Worm (Caenorhabditis elegans): ENCODE measurements around the gene H03G16.1.

Gene H03G16.1

DNA sequence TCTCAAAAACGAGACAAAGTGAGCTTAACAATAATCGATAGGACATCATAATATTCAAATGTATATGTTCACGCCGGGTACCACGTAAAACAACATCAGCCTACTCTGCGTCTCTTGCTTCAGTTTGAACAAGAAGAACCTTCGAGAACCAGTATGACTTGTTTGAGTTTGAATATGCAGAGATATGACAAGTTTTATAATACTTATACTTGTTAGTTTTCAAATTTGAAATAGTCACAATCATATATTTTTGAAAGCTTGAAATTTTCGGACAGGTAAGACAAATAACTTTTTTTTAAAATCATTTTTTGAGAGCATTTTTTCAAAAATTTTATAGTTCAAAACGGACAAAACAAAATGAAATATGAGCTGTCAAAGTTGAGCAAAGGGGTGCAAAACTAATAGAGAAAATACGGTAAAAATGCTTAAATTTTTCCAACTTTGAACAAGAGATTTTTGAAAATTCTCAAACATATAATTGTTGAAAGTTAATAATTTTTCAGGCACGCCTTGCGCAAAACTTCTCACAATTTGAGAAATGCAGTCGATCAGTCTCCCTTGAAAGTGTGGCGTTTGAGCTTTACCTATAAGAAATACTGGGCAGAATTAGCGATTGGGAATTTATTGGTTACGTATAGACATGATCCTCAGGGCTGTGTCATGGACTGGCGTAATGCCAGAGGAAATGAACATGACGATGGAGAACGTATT is at the start of gene H03G16.1:
Gene H03G16.1 (plus strand): TSS at position 661 of the 711 bp plus-strand sequence.
- TF ChIP-seq ref-1 (GFP tag; conservative IDR thresholded peaks at IDR 0.05): no peak
- no peak for TF ChIP-seq klf-2 (GFP tag; conservative IDR thresholded peaks at IDR 0.05)
- TF ChIP-seq T22C8.4 (GFP tag; IDR thresholded peaks at IDR 0.05): no peak
- TF ChIP-seq cog-1 (tag; optimal IDR thresholded peaks at IDR 0.05): no peak
- TF ChIP-seq ztf-23 (GFP tag; IDR thresholded peaks at IDR 0.05): no peak
- TF ChIP-seq med-1 (GFP tag; optimal IDR thresholded peaks at IDR 0.05; ENCODE audit: insufficient read depth): no peak
- TF ChIP-seq flt-1 (GFP tag; IDR thresholded peaks at IDR 0.05): no peak
- TF ChIP-seq tab-1 (GFP tag; IDR thresholded peaks at IDR 0.05): no peak
- no peak for TF ChIP-seq ztf-29 (GFP tag; IDR thresholded peaks at IDR 0.05)

DNA sequence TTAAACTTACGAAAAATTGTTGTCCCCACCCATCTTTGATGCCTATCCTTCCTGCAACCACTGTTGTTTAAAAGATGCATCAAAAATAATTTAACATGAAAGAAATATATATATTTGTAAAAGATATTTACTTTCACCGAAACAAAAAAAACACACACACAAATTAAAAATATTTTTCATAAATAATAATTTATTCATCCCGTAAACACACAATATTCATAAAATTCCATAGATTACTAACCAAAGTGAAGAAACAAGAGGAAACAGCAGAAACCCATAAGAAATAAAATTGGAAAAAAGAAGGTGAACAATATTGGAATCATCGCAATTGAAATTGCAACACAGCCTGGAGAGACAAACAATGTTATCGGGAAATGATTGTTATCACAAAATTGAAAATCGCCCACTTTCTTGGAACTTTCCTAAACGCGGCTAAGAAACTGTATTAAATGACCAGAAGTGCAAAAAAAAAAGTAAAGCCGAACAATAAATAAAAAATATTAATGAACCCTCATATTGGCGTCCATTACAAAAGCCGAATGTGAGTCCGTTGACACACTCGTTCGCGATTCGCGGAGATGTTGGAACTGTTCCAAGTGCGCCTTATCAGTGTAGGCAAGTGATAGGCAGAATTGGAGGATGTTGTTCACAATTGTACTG is 49.7 kb upstream of the H03G16.1 start, which contains the start of gene slc-25A18.1:
Gene slc-25A18.1 (minus strand): TSS at position 51 of the 660 bp plus-strand sequence.
- TF ChIP-seq T22C8.4 (GFP tag; IDR thresholded peaks at IDR 0.05): no peak
- no peak for TF ChIP-seq flt-1 (GFP tag; IDR thresholded peaks at IDR 0.05)
- TF ChIP-seq ztf-29 (GFP tag; IDR thresholded peaks at IDR 0.05): no peak
- TF ChIP-seq med-1 (GFP tag; optimal IDR thresholded peaks at IDR 0.05; ENCODE audit: insufficient read depth): no peak
- no peak for TF ChIP-seq klf-2 (GFP tag; conservative IDR thresholded peaks at IDR 0.05)
- TF ChIP-seq cog-1 (tag; optimal IDR thresholded peaks at IDR 0.05): no peak
- TF ChIP-seq ref-1 (GFP tag; conservative IDR thresholded peaks at IDR 0.05): no peak
- TF ChIP-seq tab-1 (GFP tag; IDR thresholded peaks at IDR 0.05): no peak
- TF ChIP-seq ztf-23 (GFP tag; IDR thresholded peaks at IDR 0.05): no peak

DNA sequence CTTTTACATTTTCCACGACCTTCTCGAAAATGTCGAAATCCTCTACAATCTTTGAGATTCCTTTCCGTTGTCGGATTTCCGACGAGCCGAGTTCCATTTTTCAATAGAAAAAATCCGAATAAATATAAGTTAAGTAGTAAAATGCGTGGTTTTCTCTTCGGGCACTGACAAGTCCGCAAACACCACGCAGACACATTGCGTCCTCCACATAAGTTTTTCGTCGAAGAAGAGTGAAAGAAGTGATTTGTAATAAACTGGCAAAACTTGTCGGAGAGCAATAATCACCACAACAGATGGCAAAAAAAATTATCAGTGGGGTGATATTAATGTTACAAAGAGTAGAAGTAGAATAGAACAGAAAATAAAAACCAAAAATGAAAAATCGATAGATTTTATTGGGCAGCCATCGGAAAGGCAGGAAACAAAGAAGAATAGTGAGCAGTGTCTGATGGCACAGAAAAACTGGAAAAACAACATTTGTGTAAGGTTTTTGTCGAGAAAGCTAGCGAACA is 46.8 kb upstream of the H03G16.1 start, which contains the start of gene ergi-2:
Gene ergi-2 (minus strand): TSS at position 462 of the 512 bp plus-strand sequence.
- TF ChIP-seq tab-1 (GFP tag; IDR thresholded peaks at IDR 0.05): no peak
- no peak for TF ChIP-seq cog-1 (tag; optimal IDR thresholded peaks at IDR 0.05)
- TF ChIP-seq med-1 (GFP tag; optimal IDR thresholded peaks at IDR 0.05; ENCODE audit: insufficient read depth): no peak
- no peak for TF ChIP-seq klf-2 (GFP tag; conservative IDR thresholded peaks at IDR 0.05)
- TF ChIP-seq ztf-23 (GFP tag; IDR thresholded peaks at IDR 0.05): no peak
- TF ChIP-seq flt-1 (GFP tag; IDR thresholded peaks at IDR 0.05): no peak
- TF ChIP-seq ztf-29 (GFP tag; IDR thresholded peaks at IDR 0.05): no peak
- no peak for TF ChIP-seq T22C8.4 (GFP tag; IDR thresholded peaks at IDR 0.05)

DNA sequence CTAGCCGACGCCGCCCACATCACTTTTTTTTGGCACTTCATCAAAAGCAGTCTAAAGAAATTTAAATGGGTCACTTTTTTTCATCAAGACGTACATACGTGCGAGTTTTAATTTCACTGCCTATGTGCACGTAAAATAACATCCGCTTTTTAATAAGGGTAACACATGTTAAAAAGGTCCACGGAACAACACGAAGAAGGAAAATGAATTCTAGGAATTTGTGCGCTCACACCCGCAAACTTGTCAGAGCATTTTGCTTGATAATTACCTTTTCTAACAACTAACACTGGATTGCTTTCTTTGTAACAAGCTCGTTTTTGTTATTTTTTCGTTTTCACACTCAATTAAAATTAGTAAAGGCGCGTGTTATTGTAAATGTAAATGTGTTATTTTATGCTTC is 45.0 kb upstream of the H03G16.1 start:
- TF ChIP-seq ztf-29 (GFP tag; IDR thresholded peaks at IDR 0.05): no peak
- TF ChIP-seq flt-1 (GFP tag; IDR thresholded peaks at IDR 0.05): no peak
- TF ChIP-seq tab-1 (GFP tag; IDR thresholded peaks at IDR 0.05): no peak
- no peak for TF ChIP-seq ref-1 (GFP tag; conservative IDR thresholded peaks at IDR 0.05)
- TF ChIP-seq T22C8.4 (GFP tag; IDR thresholded peaks at IDR 0.05): no peak
- TF ChIP-seq med-1 (GFP tag; optimal IDR thresholded peaks at IDR 0.05; ENCODE audit: insufficient read depth): no peak
- TF ChIP-seq ztf-23 (GFP tag; IDR thresholded peaks at IDR 0.05): no peak

DNA sequence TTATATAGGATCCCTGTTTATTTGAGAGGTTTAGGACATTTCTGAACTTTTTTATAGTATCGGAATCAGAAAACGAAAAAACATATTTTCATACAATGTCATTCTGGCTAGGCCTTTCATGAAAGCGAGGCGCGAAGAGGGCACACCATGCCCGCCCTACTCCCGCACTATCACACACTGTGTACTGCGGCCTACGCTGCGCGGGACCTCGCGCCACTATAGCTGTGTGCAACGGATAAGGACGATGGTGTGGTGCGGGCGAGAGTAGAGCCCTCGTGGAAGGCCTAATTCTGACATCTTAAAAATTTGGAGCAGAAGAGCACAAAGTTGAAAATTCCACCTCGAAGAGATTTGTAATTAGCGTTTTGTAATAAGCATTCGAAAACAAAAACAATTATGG is 42.7 kb upstream of the H03G16.1 start:
- TF ChIP-seq ref-1 (GFP tag; conservative IDR thresholded peaks at IDR 0.05) (no peak), T22C8.4 (GFP tag; IDR thresholded peaks at IDR 0.05) (no peak), ztf-23 (GFP tag; IDR thresholded peaks at IDR 0.05) (no peak), klf-2 (GFP tag; conservative IDR thresholded peaks at IDR 0.05) (no peak), flt-1 (GFP tag; IDR thresholded peaks at IDR 0.05) (no peak), cog-1 (tag; optimal IDR thresholded peaks at IDR 0.05) (no peak), ztf-29 (GFP tag; IDR thresholded peaks at IDR 0.05) (no peak), med-1 (GFP tag; optimal IDR thresholded peaks at IDR 0.05; ENCODE audit: insufficient read depth) (no peak), tab-1 (GFP tag; IDR thresholded peaks at IDR 0.05) (no peak)

DNA sequence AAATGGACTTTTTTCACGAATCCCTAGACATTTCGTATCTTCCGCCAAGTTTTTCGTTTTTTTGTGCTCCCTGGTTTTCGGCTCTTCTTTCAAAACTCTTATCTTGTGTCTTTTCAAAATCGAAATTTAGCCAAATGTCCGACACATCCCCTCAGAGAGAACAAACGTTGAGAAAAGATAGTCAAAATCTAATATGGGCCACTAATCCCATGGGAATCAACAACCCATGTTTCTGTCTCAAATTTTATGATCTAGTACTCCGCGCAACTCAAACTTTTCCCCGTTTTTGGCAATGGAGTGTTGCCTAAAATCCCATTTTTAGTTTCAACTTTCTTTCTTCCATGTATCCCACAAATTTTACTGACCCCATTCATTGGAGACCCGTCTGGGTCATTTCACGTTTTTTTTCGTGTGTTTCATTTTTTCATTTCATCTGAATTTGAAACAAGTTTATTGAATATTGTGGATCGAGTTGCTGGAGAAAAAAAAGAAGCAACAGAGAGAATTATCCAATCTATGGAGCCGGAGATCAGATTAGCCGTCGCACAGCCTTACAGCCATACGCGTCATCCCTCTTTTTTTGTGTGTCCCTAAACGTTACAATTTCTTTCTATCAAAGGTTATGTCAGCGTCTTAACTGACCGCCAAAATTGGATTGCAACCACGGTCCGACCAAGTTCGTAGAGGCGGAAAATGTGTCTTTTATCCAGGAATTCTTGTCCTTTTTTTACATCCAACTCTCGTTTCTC is 42.0 kb upstream of the H03G16.1 start:
- no peak for TF ChIP-seq tab-1 (GFP tag; IDR thresholded peaks at IDR 0.05)
- no peak for TF ChIP-seq med-1 (GFP tag; optimal IDR thresholded peaks at IDR 0.05; ENCODE audit: insufficient read depth)
- no peak for TF ChIP-seq klf-2 (GFP tag; conservative IDR thresholded peaks at IDR 0.05)
- no peak for TF ChIP-seq ref-1 (GFP tag; conservative IDR thresholded peaks at IDR 0.05)

DNA sequence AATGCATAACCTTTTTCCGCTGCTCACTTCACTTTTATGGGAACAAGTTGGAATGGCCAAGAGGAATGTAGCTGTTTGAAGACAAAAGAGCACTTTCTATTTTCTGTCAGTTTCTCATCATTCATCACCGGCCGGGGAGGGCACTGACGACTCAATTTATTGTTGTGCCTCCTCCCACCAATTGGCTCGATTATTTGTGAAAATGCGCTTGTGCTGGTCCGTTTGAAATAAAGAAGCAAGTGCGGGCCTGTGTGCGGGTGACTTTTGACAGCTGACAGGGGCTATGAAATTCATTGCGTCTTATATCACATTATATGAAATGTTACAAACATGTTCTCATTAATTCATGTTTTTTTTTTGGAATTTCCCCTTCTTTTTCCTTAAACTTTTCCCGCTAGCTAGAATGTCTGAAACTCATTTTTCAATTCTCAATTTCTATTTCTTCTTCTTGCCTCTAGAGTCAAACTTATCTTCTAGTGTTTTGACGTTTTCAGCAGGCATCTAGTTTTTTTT is 39.7 kb upstream of the H03G16.1 start:
- TF ChIP-seq ztf-23 (GFP tag; IDR thresholded peaks at IDR 0.05) (no peak), flt-1 (GFP tag; IDR thresholded peaks at IDR 0.05) (no peak), klf-2 (GFP tag; conservative IDR thresholded peaks at IDR 0.05) (no peak), med-1 (GFP tag; optimal IDR thresholded peaks at IDR 0.05; ENCODE audit: insufficient read depth) (no peak), tab-1 (GFP tag; IDR thresholded peaks at IDR 0.05) (no peak), T22C8.4 (GFP tag; IDR thresholded peaks at IDR 0.05) (no peak), ztf-29 (GFP tag; IDR thresholded peaks at IDR 0.05) (no peak), cog-1 (tag; optimal IDR thresholded peaks at IDR 0.05) (no peak)

DNA sequence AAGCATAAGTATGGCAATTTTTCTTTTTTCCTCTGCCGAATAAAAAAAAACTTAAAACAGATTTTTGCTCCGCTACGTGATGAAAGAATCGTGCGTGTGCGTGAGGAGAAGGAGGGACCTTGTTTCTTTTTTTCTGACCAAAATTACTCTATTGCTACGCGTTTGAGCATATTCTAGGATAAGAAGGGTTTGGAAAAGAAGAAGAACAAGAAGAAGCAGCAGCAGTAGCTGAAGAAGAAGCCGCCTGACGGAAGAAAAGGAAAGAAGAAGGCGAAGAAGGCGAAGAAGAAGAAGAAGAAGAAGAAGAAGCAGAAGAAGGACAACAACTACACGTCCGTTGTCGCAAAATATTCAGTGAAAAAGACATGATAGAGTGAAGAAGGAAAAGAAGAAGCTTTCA is 37.6 kb upstream of the H03G16.1 start:
- TF ChIP-seq T22C8.4 (GFP tag; IDR thresholded peaks at IDR 0.05) (no peak), flt-1 (GFP tag; IDR thresholded peaks at IDR 0.05) (no peak), tab-1 (GFP tag; IDR thresholded peaks at IDR 0.05) (no peak), ztf-29 (GFP tag; IDR thresholded peaks at IDR 0.05) (no peak), ref-1 (GFP tag; conservative IDR thresholded peaks at IDR 0.05) (no peak), klf-2 (GFP tag; conservative IDR thresholded peaks at IDR 0.05) (no peak), cog-1 (tag; optimal IDR thresholded peaks at IDR 0.05) (no peak), med-1 (GFP tag; optimal IDR thresholded peaks at IDR 0.05; ENCODE audit: insufficient read depth) (no peak), ztf-23 (GFP tag; IDR thresholded peaks at IDR 0.05) (no peak)

Measured in whole organism, midembryonic.